Worm (Caenorhabditis elegans) whole organism, L4 larva: ENCODE results near the gene atz-1.

Source experiments
- F10B5.3 ChIP-seq: sonication (generic microtip); optimal IDR thresholded peaks from 2 replicates; lab custom pipeline; 2016; ENCODE audit warnings: mild to moderate bottlenecking, missing genetic modification characterization, missing compliant biosample characterization
- F37D6.2 ChIP-seq: sonication (generic microtip); optimal IDR thresholded peaks from 2 replicates; lab custom pipeline; 2016; ENCODE audit warnings: mild to moderate bottlenecking, missing genetic modification characterization, missing compliant biosample characterization
- F49E8.2 ChIP-seq: sonication (generic microtip); optimal IDR thresholded peaks from 2 replicates; lab custom pipeline; 2016; ENCODE audit warnings: missing compliant biosample characterization, mild to moderate bottlenecking, missing genetic modification characterization, borderline replicate concordance
- T26A8.4 ChIP-seq: fragments of 200-800 bp; sonication (Bioruptor generic); IDR thresholded peaks from 2 replicates; pipeline ENCODE4 v1.3.6; 2022; ENCODE audit warnings: missing genetic modification characterization, missing compliant biosample characterization
- ZK546.5 ChIP-seq, 2 experiments: sonication (generic microtip); optimal IDR thresholded peaks; 2 replicates each; lab custom pipeline; 2017; ENCODE audit warnings: missing biosample characterization in 2 of 2, missing genetic modification characterization in 2 of 2
- aly-2 ChIP-seq: sonication (generic microtip); optimal IDR thresholded peaks from 2 replicates; lab custom pipeline; 2018; ENCODE audit warnings: missing biosample characterization, missing genetic modification characterization
- arid-1 ChIP-seq: fragments of 200-800 bp; sonication (Bioruptor generic); conservative IDR thresholded peaks from 2 replicates; pipeline ENCODE4 v1.3.6; 2022; ENCODE audit warnings: missing genetic modification reagents, missing genetic modification characterization, missing compliant biosample characterization
- ceh-20 ChIP-seq: fragments of 200-800 bp; sonication (Bioruptor generic); IDR thresholded peaks from 2 replicates; pipeline ENCODE4 v1.3.6; 2022; ENCODE audit warnings: missing genetic modification reagents, missing genetic modification characterization, missing compliant biosample characterization
- ceh-44 ChIP-seq: fragments of 200-800 bp; sonication (Bioruptor generic); IDR thresholded peaks from 2 replicates; pipeline ENCODE4 v1.3.6; 2022; ENCODE audit warnings: missing genetic modification reagents, missing genetic modification characterization, missing compliant biosample characterization
- ceh-62 ChIP-seq: sonication (generic microtip); optimal IDR thresholded peaks from 2 replicates; lab custom pipeline; 2017; ENCODE audit warnings: missing biosample characterization, missing genetic modification characterization
- daf-16 ChIP-seq, 3 experiments: sonication (generic microtip); optimal IDR thresholded peaks; 2 replicates each; lab custom pipeline; 2016 to 2017; ENCODE audit warnings: missing genetic modification characterization in 3 of 3, missing genetic modification reagents in 3 of 3, mild to moderate bottlenecking in 2 of 3, missing compliant biosample characterization in 2 of 3, missing biosample characterization in 1 of 3, moderate library complexity in 1 of 3
- daf-19 ChIP-seq: fragments of 200-800 bp; sonication (Bioruptor generic); conservative IDR thresholded peaks from 2 replicates; pipeline ENCODE4 v1.3.6; 2022; ENCODE audit warnings: missing genetic modification characterization, missing compliant biosample characterization
- daf-8 ChIP-seq: fragments of 200-800 bp; sonication (Bioruptor generic); IDR thresholded peaks from 2 replicates; pipeline ENCODE4 v1.3.6; 2022; ENCODE audit warnings: missing genetic modification characterization, missing compliant biosample characterization
- dmd-6 ChIP-seq: fragments of 200-800 bp; sonication (Bioruptor generic); IDR thresholded peaks from 2 replicates; pipeline ENCODE4 v1.3.6; 2022; ENCODE audit warnings: missing genetic modification reagents, missing genetic modification characterization, missing compliant biosample characterization
- dmd-9 ChIP-seq: fragments of 200-800 bp; sonication (Bioruptor generic); IDR thresholded peaks from 2 replicates; pipeline ENCODE4 v1.3.6; 2022; ENCODE audit warnings: missing genetic modification reagents, missing genetic modification characterization, missing compliant biosample characterization
- dpl-1 ChIP-seq: fragments of 150-350 bp; optimal IDR thresholded peaks from 2 replicates; lab custom pipeline; 2014; ENCODE audit warnings: missing biosample characterization, missing genetic modification reagents, missing genetic modification characterization
- dve-1 ChIP-seq: sonication (generic microtip); optimal IDR thresholded peaks from 2 replicates; lab custom pipeline; 2017; ENCODE audit warnings: antibody characterized with exemption, mild to moderate bottlenecking, missing genetic modification characterization, missing compliant biosample characterization; ENCODE audit not compliant: insufficient read depth
- fkh-10 ChIP-seq: fragments of 150-350 bp; optimal IDR thresholded peaks from 2 replicates; lab custom pipeline; 2014; ENCODE audit warnings: missing biosample characterization, missing genetic modification reagents, missing genetic modification characterization
- hif-1 ChIP-seq, 2 experiments: sonication (generic microtip); optimal IDR thresholded peaks; 2 replicates each; lab custom pipeline; 2016 to 2017; ENCODE audit warnings: missing compliant biosample characterization in 2 of 2, missing genetic modification characterization in 2 of 2, missing genetic modification reagents in 2 of 2, missing genotype in 2 of 2, mild to moderate bottlenecking in 1 of 2
- hlh-11 ChIP-seq: fragments of 200-800 bp; sonication (Bioruptor generic); optimal IDR thresholded peaks from 2 replicates; lab custom pipeline; 2018; ENCODE audit warnings: mild to moderate bottlenecking, missing genetic modification characterization, missing compliant biosample characterization
- hlh-30 ChIP-seq: sonication (generic microtip); optimal IDR thresholded peaks from 2 replicates; lab custom pipeline; 2017; ENCODE audit warnings: antibody characterized with exemption, mild to moderate bottlenecking, missing genetic modification characterization, missing compliant biosample characterization; ENCODE audit not compliant: insufficient read depth
- hmg-1.1 ChIP-seq: fragments of 200-800 bp; sonication (Bioruptor generic); IDR thresholded peaks from 2 replicates; pipeline ENCODE4 v1.3.6; 2022; ENCODE audit warnings: missing genetic modification reagents, missing genetic modification characterization, missing compliant biosample characterization
- jun-1 ChIP-seq: fragments of 150-350 bp; optimal IDR thresholded peaks from 2 replicates; lab custom pipeline; 2014; ENCODE audit warnings: missing biosample characterization, missing genetic modification reagents, missing genetic modification characterization
- lin-13 ChIP-seq: fragments of 150-350 bp; optimal IDR thresholded peaks from 2 replicates; lab custom pipeline; 2014; ENCODE audit warnings: missing biosample characterization, missing genetic modification reagents, missing genetic modification characterization
- lin-15B ChIP-seq: fragments of 150-350 bp; sonication (generic microtip); optimal IDR thresholded peaks from 3 replicates; lab custom pipeline; 2014; ENCODE audit warnings: missing biosample characterization, missing genetic modification characterization
- lin-38 ChIP-seq: fragments of 200-800 bp; sonication (Bioruptor generic); IDR thresholded peaks from 2 replicates; pipeline ENCODE4 v1.3.6; 2022; ENCODE audit warnings: missing genetic modification reagents, missing genetic modification characterization, missing compliant biosample characterization
- lsy-2 ChIP-seq, 2 experiments: fragments of 150-350 bp in 1 of 2; sonication (generic microtip) in 1 of 2; optimal IDR thresholded peaks; 2 replicates each; lab custom pipeline; 2014 to 2017; ENCODE audit warnings: missing biosample characterization in 2 of 2, missing genetic modification characterization in 2 of 2
- madf-9 ChIP-seq: fragments of 200-800 bp; sonication (Bioruptor generic); conservative IDR thresholded peaks from 2 replicates; pipeline ENCODE4 v1.3.6; 2022; ENCODE audit warnings: missing genetic modification reagents, missing genetic modification characterization, missing compliant biosample characterization
- mep-1 ChIP-seq: fragments of 150-350 bp; sonication (generic microtip); optimal IDR thresholded peaks from 3 replicates; lab custom pipeline; 2014; ENCODE audit warnings: missing biosample characterization, missing genetic modification characterization
- mes-2 ChIP-seq: sonication (generic microtip); optimal IDR thresholded peaks from 2 replicates; lab custom pipeline; 2016; ENCODE audit warnings: missing genotype, mild to moderate bottlenecking, missing genetic modification characterization, missing compliant biosample characterization; ENCODE audit not compliant: poor library complexity, severe bottlenecking
- mxl-2 ChIP-seq: fragments of 200-800 bp; sonication (Bioruptor generic); conservative IDR thresholded peaks from 2 replicates; pipeline ENCODE4 v1.3.6; 2022; ENCODE audit warnings: missing genetic modification reagents, missing genetic modification characterization, missing compliant biosample characterization
- mxl-3 ChIP-seq: fragments of 200-800 bp; sonication (Bioruptor generic); optimal IDR thresholded peaks from 2 replicates; lab custom pipeline; 2018; ENCODE audit warnings: mild to moderate bottlenecking, missing genetic modification characterization, missing compliant biosample characterization
- nhr-10 ChIP-seq: fragments of 150-350 bp; optimal IDR thresholded peaks from 2 replicates; lab custom pipeline; 2014; ENCODE audit warnings: missing biosample characterization, missing genetic modification characterization
- nhr-11 ChIP-seq: fragments of 150-350 bp; optimal IDR thresholded peaks from 2 replicates; lab custom pipeline; 2014; ENCODE audit warnings: missing biosample characterization, missing genetic modification characterization
- nhr-111 ChIP-seq: fragments of 200-800 bp; sonication (Bioruptor generic); optimal IDR thresholded peaks from 2 replicates; lab custom pipeline; 2018; ENCODE audit warnings: mild to moderate bottlenecking, missing genetic modification characterization, missing compliant biosample characterization
- nhr-25 ChIP-seq: sonication (generic microtip); optimal IDR thresholded peaks from 2 replicates; lab custom pipeline; 2017; ENCODE audit warnings: missing genetic modification characterization, mild to moderate bottlenecking, missing compliant biosample characterization, antibody characterized with exemption, moderate library complexity, borderline replicate concordance; ENCODE audit not compliant: insufficient read depth
- nhr-6 ChIP-seq: fragments of 150-350 bp; optimal IDR thresholded peaks from 2 replicates; lab custom pipeline; 2014; ENCODE audit warnings: missing biosample characterization, missing genetic modification characterization
- nhr-76 ChIP-seq: fragments of 150-350 bp; optimal IDR thresholded peaks from 2 replicates; lab custom pipeline; 2014; ENCODE audit warnings: missing biosample characterization, missing genetic modification characterization
- nhr-77 ChIP-seq: fragments of 150-350 bp; optimal IDR thresholded peaks from 2 replicates; lab custom pipeline; 2014; ENCODE audit warnings: missing biosample characterization, missing genetic modification characterization
- pha-4 ChIP-seq, 2 experiments: fragments of 150-350 bp in 1 of 2; fragments of 200-800 bp in 1 of 2; sonication (Bioruptor generic) in 1 of 2; IDR thresholded peaks in 1 of 2; optimal IDR thresholded peaks in 1 of 2; 2 replicates each; pipeline versions ENCODE4 v1.3.6 to Lab custom; 2014 to 2022; ENCODE audit warnings: missing genetic modification characterization in 2 of 2, missing genetic modification reagents in 2 of 2, missing biosample characterization in 1 of 2, missing compliant biosample characterization in 1 of 2
- saeg-2 ChIP-seq: fragments of 200-800 bp; sonication (Bioruptor generic); IDR thresholded peaks from 2 replicates; pipeline ENCODE4 v1.3.6; 2022; ENCODE audit warnings: missing genetic modification reagents, missing genetic modification characterization, missing compliant biosample characterization
- unc-130 ChIP-seq: sonication (generic microtip); optimal IDR thresholded peaks from 2 replicates; lab custom pipeline; 2016; ENCODE audit warnings: missing genetic modification reagents, missing genetic modification characterization, missing compliant biosample characterization
- unc-62 ChIP-seq, 3 experiments: fragments of 150-350 bp in 1 of 3; sonication (generic microtip); optimal IDR thresholded peaks in 2 of 3; peaks in 1 of 3; 1 replicate in 1 of 3; 2 replicates in 2 of 3; lab custom pipeline; 2014 to 2017; ENCODE audit warnings: missing biosample characterization in 3 of 3, missing genetic modification characterization in 3 of 3, missing genetic modification reagents in 3 of 3, missing genotype in 1 of 3
- vab-7 ChIP-seq: fragments of 200-800 bp; sonication (Bioruptor generic); IDR thresholded peaks from 2 replicates; pipeline ENCODE4 v1.3.6; 2022; ENCODE audit warnings: missing genetic modification reagents, missing genetic modification characterization, missing compliant biosample characterization
- zag-1 ChIP-seq: fragments of 150-350 bp; optimal IDR thresholded peaks from 2 replicates; lab custom pipeline; 2014; ENCODE audit warnings: missing biosample characterization, missing genetic modification characterization
- zfp-2 ChIP-seq: sonication (generic microtip); optimal IDR thresholded peaks from 2 replicates; lab custom pipeline; 2016; ENCODE audit warnings: mild to moderate bottlenecking, missing genetic modification characterization, missing compliant biosample characterization
- zfp-3 ChIP-seq: fragments of 200-800 bp; sonication (Bioruptor generic); conservative IDR thresholded peaks from 2 replicates; pipeline ENCODE4 v1.3.6; 2022; ENCODE audit warnings: missing genetic modification reagents, missing genetic modification characterization, missing compliant biosample characterization
- zip-2 ChIP-seq: fragments of 150-350 bp; optimal IDR thresholded peaks from 2 replicates; lab custom pipeline; 2014; ENCODE audit warnings: missing biosample characterization, missing genetic modification characterization
- ztf-11 ChIP-seq: fragments of 150-350 bp; optimal IDR thresholded peaks from 2 replicates; lab custom pipeline; 2014; ENCODE audit warnings: missing biosample characterization, missing genetic modification characterization

Gene atz-1

DNA sequence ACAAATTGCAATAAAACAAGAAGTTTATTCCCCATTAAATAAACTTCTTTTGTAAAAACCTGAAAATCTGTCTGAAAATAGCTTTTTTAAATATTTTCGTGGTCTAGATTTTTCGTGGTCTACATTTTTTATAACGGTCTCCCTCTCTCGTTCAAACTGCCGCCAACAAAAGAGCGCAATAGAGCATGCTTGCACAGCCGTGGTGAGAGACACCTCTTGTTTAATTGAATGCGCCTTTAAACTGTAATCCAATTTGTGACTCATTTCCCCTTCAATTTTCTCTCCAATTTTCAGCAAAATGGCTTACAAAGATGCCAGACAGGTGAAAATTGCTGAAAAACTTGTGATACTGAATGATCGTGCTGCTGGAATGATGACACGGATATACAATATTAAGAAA is 28.2 kb upstream of the atz-1 start, which contains the start of gene gex-3:
gex-3 (plus strand) TSS at position 295 of the 400 bp plus-strand sequence.
- TF ChIP-seq T26A8.4 (GFP tag; lab: Robert Waterston, UW) = peak; percentile 56
- peak; percentile 61 to 95 for TF ChIP-seq lsy-2 (tag; optimal IDR thresholded peaks at IDR 0.05; lab: Kevin White, UChicago)
- no peak for TF ChIP-seq daf-8
- peak; percentile 91 for TF ChIP-seq dpl-1 (GFP tag; lab: Kevin White, UChicago)
- TF ChIP-seq nhr-11 (tag; lab: Kevin White, UChicago) = peak; percentile 2
- peak; percentile 31 for TF ChIP-seq F49E8.2
- no peak for TF ChIP-seq zfp-2 (tag; lab: Kevin White, UChicago)
- no peak for TF ChIP-seq nhr-10
- TF ChIP-seq mep-1 = peak; percentile 81
- no peak for TF ChIP-seq F37D6.2 (tag; lab: Kevin White, UChicago)
- no peak for TF ChIP-seq nhr-111 (GFP tag; lab: Kevin White, UChicago)
- no peak for TF ChIP-seq F10B5.3
- peak; percentile 82 for TF ChIP-seq hlh-30 (tag; lab: Kevin White, UChicago)
- peak; percentile 30; the same call in 1 of the 2 replicates for TF ChIP-seq dmd-6 (GFP tag; lab: Robert Waterston, UW)
- peak; percentile 97 for TF ChIP-seq lin-38 (GFP tag; lab: Robert Waterston, UW)
- peak; percentile 87 for TF ChIP-seq lin-13 (GFP tag; lab: Kevin White, UChicago)
- TF ChIP-seq vab-7 (GFP tag; lab: Robert Waterston, UW) = peak; percentile 58
- TF ChIP-seq nhr-76 (tag; lab: Kevin White, UChicago) = no peak
- no peak for TF ChIP-seq ztf-11
- 0 out of 2 replicates have a peak, but pooled peaks have one; percentile 32 for TF ChIP-seq daf-19 (GFP tag; lab: Robert Waterston, UW)
- peak in 1 of 2 experiments; percentile 49 for TF ChIP-seq hif-1 (tag; optimal IDR thresholded peaks at IDR 0.05; lab: Kevin White, UChicago)
- TF ChIP-seq ceh-20 (GFP tag; lab: Robert Waterston, UW) = no peak
- TF ChIP-seq dve-1 = peak; percentile 65
- no peak for TF ChIP-seq dmd-9 (GFP tag; lab: Robert Waterston, UW)
- TF ChIP-seq hlh-11 (tag; lab: Kevin White, UChicago) = peak; percentile 50
- TF ChIP-seq mes-2 (tag; lab: Kevin White, UChicago) = peak; percentile 92
- no peak for TF ChIP-seq zfp-3
- TF ChIP-seq pha-4 (GFP tag; IDR thresholded peaks at IDR 0.05; lab: Robert Waterston, UW) = no peak
- peak; percentile 69 for TF ChIP-seq pha-4 (tag; optimal IDR thresholded peaks at IDR 0.05; lab: Kevin White, UChicago)
- peak; percentile 85 for TF ChIP-seq fkh-10 (GFP tag; lab: Kevin White, UChicago)
- no peak for TF ChIP-seq zag-1 (tag; lab: Kevin White, UChicago)
- no peak for TF ChIP-seq aly-2 (tag; lab: Kevin White, UChicago)
- no peak for TF ChIP-seq madf-9 (GFP tag; lab: Robert Waterston, UW)
- peak; percentile 61 for TF ChIP-seq lin-15B (tag; lab: Kevin White, UChicago)
- TF ChIP-seq arid-1 = no peak
- TF ChIP-seq jun-1 (tag; lab: Kevin White, UChicago) = no peak
- TF ChIP-seq daf-16 (GFP tag; optimal IDR thresholded peaks at IDR 0.05; lab: Kevin White, UChicago) = no peak
- TF ChIP-seq daf-16 (tag; optimal IDR thresholded peaks at IDR 0.05; lab: Kevin White, UChicago) = peak; percentile 51
- TF ChIP-seq nhr-25 (tag; lab: Kevin White, UChicago) = peak; percentile 25
- TF ChIP-seq saeg-2 = no peak
- no peak for TF ChIP-seq ceh-62 (tag; lab: Kevin White, UChicago)
- TF ChIP-seq zip-2 (tag; lab: Kevin White, UChicago) = no peak
- TF ChIP-seq ZK546.5 (tag; optimal IDR thresholded peaks at IDR 0.05; lab: Kevin White, UChicago) = peak in 1 of 2 experiments; percentile 55
- TF ChIP-seq mxl-2 (GFP tag; lab: Robert Waterston, UW) = no peak
- peak; percentile 65 for TF ChIP-seq hmg-1.1 (GFP tag; lab: Robert Waterston, UW)
- no peak for TF ChIP-seq ceh-44 (GFP tag; lab: Robert Waterston, UW)
- peak; percentile 71 for TF ChIP-seq unc-130 (GFP tag; lab: Kevin White, UChicago)
- peak; percentile 86 for TF ChIP-seq nhr-6
- TF ChIP-seq unc-62 (GFP tag; optimal IDR thresholded peaks at IDR 0.05 in 1 of 2; lab: Kevin White, UChicago) = peak in 1 of 2 experiments; percentile 78
- no peak for TF ChIP-seq unc-62 (tag; optimal IDR thresholded peaks at IDR 0.05; lab: Kevin White, UChicago)
- peak; percentile 59 for TF ChIP-seq nhr-77 (tag; lab: Kevin White, UChicago)
- peak; percentile 28 for TF ChIP-seq mxl-3 (GFP tag; lab: Kevin White, UChicago)
